Fruit fly (Drosophila melanogaster) whole organism, prepupa: Measurements from ENCODE around the gene CG34149.

Experiments
- Blimp-1 ChIP-seq: fragments of 200-800 bp; sonication (Bioruptor generic); optimal IDR thresholded peaks from 3 replicates; lab custom pipeline; 2017; ENCODE audit warnings: missing biosample characterization, missing genetic modification characterization, mild to moderate bottlenecking, moderate library complexity, missing genetic modification reagents
- CG10669 ChIP-seq: fragments of 200-800 bp; sonication (Bioruptor generic); optimal IDR thresholded peaks from 3 replicates; lab custom pipeline; 2018; ENCODE audit warnings: missing biosample characterization, mild to moderate bottlenecking, missing genetic modification characterization, moderate library complexity
- CG11294 ChIP-seq: fragments of 200-800 bp; sonication (Bioruptor generic); IDR thresholded peaks from 2 replicates; pipeline ENCODE4 v1.3.6; 2022; ENCODE audit warnings: missing biosample characterization, missing genetic modification characterization
- CG1621 ChIP-seq: fragments of 200-800 bp; sonication (Bioruptor generic); optimal IDR thresholded peaks from 3 replicates; lab custom pipeline; 2018; ENCODE audit warnings: missing biosample characterization, mild to moderate bottlenecking, missing genetic modification characterization
- CG31627 ChIP-seq: fragments of 200-800 bp; sonication (Bioruptor generic); optimal IDR thresholded peaks from 3 replicates; lab custom pipeline; 2016; ENCODE audit warnings: missing biosample characterization, missing genetic modification characterization
- CG32006 ChIP-seq: fragments of 200-800 bp; sonication (Bioruptor generic); optimal IDR thresholded peaks from 3 replicates; lab custom pipeline; 2017; ENCODE audit warnings: missing biosample characterization, mild to moderate bottlenecking, missing genetic modification characterization
- CG6792 ChIP-seq: fragments of 200-800 bp; sonication (Bioruptor generic); optimal IDR thresholded peaks from 3 replicates; lab custom pipeline; 2016; ENCODE audit warnings: missing biosample characterization, missing genetic modification characterization
- CG6854 ChIP-seq: fragments of 200-800 bp; sonication (Bioruptor generic); optimal IDR thresholded peaks from 2 replicates; lab custom pipeline; 2017; ENCODE audit warnings: missing biosample characterization, mild to moderate bottlenecking, missing genetic modification characterization
- CG8319 ChIP-seq: fragments of 200-800 bp; sonication (Bioruptor generic); optimal IDR thresholded peaks from 3 replicates; lab custom pipeline; 2016; ENCODE audit warnings: missing biosample characterization, missing genetic modification characterization
- CG8632 ChIP-seq: fragments of 200-800 bp; sonication (Bioruptor generic); optimal IDR thresholded peaks from 3 replicates; lab custom pipeline; 2016; ENCODE audit warnings: missing biosample characterization, missing genetic modification characterization
- CG9139 ChIP-seq: fragments of 200-800 bp; sonication (Bioruptor generic); optimal IDR thresholded peaks from 3 replicates; lab custom pipeline; 2017; ENCODE audit warnings: missing biosample characterization, mild to moderate bottlenecking, missing genetic modification characterization
- Eip93F ChIP-seq: fragments of 200-800 bp; sonication (Bioruptor generic); optimal IDR thresholded peaks from 2 replicates; lab custom pipeline; 2016; ENCODE audit warnings: missing biosample characterization, mild to moderate bottlenecking, missing genetic modification characterization
- Ets21C ChIP-seq: fragments of 200-800 bp; sonication (Bioruptor generic); optimal IDR thresholded peaks from 3 replicates; lab custom pipeline; 2016; ENCODE audit warnings: missing biosample characterization, missing genetic modification characterization
- Ets96B ChIP-seq: fragments of 200-800 bp; optimal IDR thresholded peaks from 2 replicates; lab custom pipeline; 2019; ENCODE audit warnings: missing biosample characterization, mild to moderate bottlenecking, missing genetic modification characterization, moderate library complexity
- Gug ChIP-seq: fragments of 200-800 bp; sonication (Bioruptor generic); IDR thresholded peaks from 2 replicates; pipeline ENCODE4 v1.3.6; 2022; ENCODE audit warnings: missing biosample characterization, missing genetic modification characterization
- Hr38 ChIP-seq: sonication (Bioruptor generic); optimal IDR thresholded peaks from 2 replicates; lab custom pipeline; 2016; ENCODE audit warnings: missing biosample characterization, missing genetic modification characterization
- Hr4 ChIP-seq: fragments of 200-800 bp; sonication (Bioruptor generic); optimal IDR thresholded peaks from 3 replicates; lab custom pipeline; 2016; ENCODE audit warnings: missing biosample characterization, missing genetic modification characterization
- Met ChIP-seq: fragments of 200-800 bp; sonication (Bioruptor generic); optimal IDR thresholded peaks from 3 replicates; lab custom pipeline; 2016; ENCODE audit warnings: missing biosample characterization, missing genetic modification characterization
- Smox ChIP-seq: fragments of 200-800 bp; sonication (Bioruptor generic); optimal IDR thresholded peaks from 3 replicates; lab custom pipeline; 2016; ENCODE audit warnings: missing biosample characterization, missing genetic modification characterization
- Sox102F ChIP-seq: fragments of 200-800 bp; sonication (Bioruptor generic); optimal IDR thresholded peaks from 2 replicates; lab custom pipeline; 2016; ENCODE audit warnings: missing biosample characterization, mild to moderate bottlenecking, missing genetic modification characterization
- Sox15 ChIP-seq: fragments of 200-800 bp; sonication (Bioruptor generic); optimal IDR thresholded peaks from 3 replicates; lab custom pipeline; 2016; ENCODE audit warnings: missing biosample characterization, missing genetic modification characterization
- acj6 ChIP-seq: fragments of 200-800 bp; sonication (Bioruptor generic); optimal IDR thresholded peaks from 3 replicates; lab custom pipeline; 2016; ENCODE audit warnings: missing biosample characterization, missing genetic modification characterization
- cyc ChIP-seq: fragments of 200-800 bp; sonication (Bioruptor generic); optimal IDR thresholded peaks from 3 replicates; lab custom pipeline; 2016; ENCODE audit warnings: missing biosample characterization, missing genetic modification characterization
- dsx ChIP-seq: fragments of 200-800 bp; optimal IDR thresholded peaks from 3 replicates; lab custom pipeline; 2019; ENCODE audit warnings: missing biosample characterization, mild to moderate bottlenecking, missing genetic modification characterization, moderate library complexity; ENCODE audit not compliant: poor library complexity, severe bottlenecking
- eg ChIP-seq: fragments of 200-800 bp; sonication (Bioruptor generic); IDR thresholded peaks from 3 replicates; pipeline ENCODE4 v1.3.6; 2022; ENCODE audit warnings: missing biosample characterization, missing genetic modification characterization
- esn ChIP-seq: fragments of 200-800 bp; sonication (Bioruptor generic); optimal IDR thresholded peaks from 2 replicates; lab custom pipeline; 2016; ENCODE audit warnings: missing biosample characterization, mild to moderate bottlenecking, missing genetic modification characterization, moderate library complexity
- fd59A ChIP-seq: fragments of 200-800 bp; sonication (Bioruptor generic); optimal IDR thresholded peaks from 2 replicates; lab custom pipeline; 2017; ENCODE audit warnings: missing biosample characterization, mild to moderate bottlenecking, missing genetic modification characterization, missing genetic modification reagents
- fd85E ChIP-seq: fragments of 200-800 bp; sonication (Bioruptor generic); optimal IDR thresholded peaks from 3 replicates; lab custom pipeline; 2016; ENCODE audit warnings: missing biosample characterization, missing genetic modification characterization
- fkh ChIP-seq: fragments of 200-800 bp; sonication (Bioruptor generic); optimal IDR thresholded peaks from 3 replicates; lab custom pipeline; 2017; ENCODE audit warnings: missing biosample characterization, mild to moderate bottlenecking, missing genetic modification characterization, moderate library complexity
- lz ChIP-seq: fragments of 200-800 bp; sonication (Bioruptor generic); optimal IDR thresholded peaks from 3 replicates; lab custom pipeline; 2016; ENCODE audit warnings: missing biosample characterization, missing genetic modification characterization
- net ChIP-seq: fragments of 200-800 bp; sonication (Bioruptor generic); optimal IDR thresholded peaks from 3 replicates; lab custom pipeline; 2016; ENCODE audit warnings: missing biosample characterization, missing genetic modification characterization
- salr ChIP-seq, 2 experiments: fragments of 200-800 bp; sonication (Bioruptor generic); optimal IDR thresholded peaks; 3 replicates each; lab custom pipeline; 2016 to 2018; ENCODE audit warnings: missing biosample characterization in 2 of 2, missing genetic modification characterization in 2 of 2, mild to moderate bottlenecking in 1 of 2
- svp ChIP-seq: fragments of 200-800 bp; sonication (Bioruptor generic); peaks from one replicate; lab custom pipeline; 2016; ENCODE audit warnings: missing biosample characterization, missing genetic modification characterization
- vri ChIP-seq: fragments of 200-800 bp; sonication (Bioruptor generic); optimal IDR thresholded peaks from 3 replicates; lab custom pipeline; 2016; ENCODE audit warnings: missing biosample characterization, mild to moderate bottlenecking, missing genetic modification characterization

The CG34149 gene

dm6 chr3R:22368777-22369214, 11.1 kb upstream of the CG34149 start (continued):
- peak; percentile 51 for TF ChIP-seq lz (GFP tag; lab: Kevin White, UChicago)
- TF ChIP-seq CG6792 = peak; percentile 56
- TF ChIP-seq Eip93F (GFP tag; lab: Kevin White, UChicago) = peak; percentile 36
- TF ChIP-seq salr (GFP tag; optimal IDR thresholded peaks at IDR 0.05; lab: Kevin White, UChicago) = no peak
- no peak for TF ChIP-seq Smox (GFP tag; lab: Kevin White, UChicago)
- peak; percentile 72 for TF ChIP-seq acj6 (GFP tag; lab: Kevin White, UChicago)
- TF ChIP-seq Sox102F = peak; percentile 74
- peak; percentile 89 for TF ChIP-seq eg (GFP tag; lab: Robert Waterston, UW)
- TF ChIP-seq svp (GFP tag; lab: Kevin White, UChicago) = peak; percentile 66
- TF ChIP-seq dsx (GFP tag; lab: Kevin White, UChicago) = peak; percentile 5
- peak; percentile 52 for TF ChIP-seq CG8632 (GFP tag; lab: Kevin White, UChicago)
- TF ChIP-seq, all 60 proteins: peak for 43

- no peak for TF ChIP-seq CG31627 (GFP tag; lab: Kevin White, UChicago)
- TF ChIP-seq salr (GFP tag; optimal IDR thresholded peaks at IDR 0.05; lab: Kevin White, UChicago) = no peak
- TF ChIP-seq Ets96B (tag; lab: Kevin White, UChicago) = no peak
- TF ChIP-seq acj6 (GFP tag; lab: Kevin White, UChicago) = no peak
- TF ChIP-seq Smox (GFP tag; lab: Kevin White, UChicago) = no peak
- TF ChIP-seq CG32006 (GFP tag; lab: Kevin White, UChicago) = no peak
- TF ChIP-seq Blimp-1 (GFP tag; lab: Kevin White, UChicago) = no peak
- no peak for TF ChIP-seq Hr4 (GFP tag; lab: Kevin White, UChicago)
- TF ChIP-seq fd59A (GFP tag; lab: Kevin White, UChicago) = no peak
- no peak for TF ChIP-seq Gug (GFP tag; lab: Robert Waterston, UW)
- TF ChIP-seq CG1621 (tag; lab: Kevin White, UChicago) = no peak
- no peak for TF ChIP-seq CG6792
- no peak for TF ChIP-seq CG8319 (GFP tag; lab: Kevin White, UChicago)
- no peak for TF ChIP-seq fkh (GFP tag; lab: Kevin White, UChicago)
These were observed 7.4 kb upstream of the CG34149 start, which contains the start of gene CG7069 for dm6 chr3R:22372535-22372934. Gene CG7069 (plus strand): TSS chr3R:22372835.

dm6 chr3R:22375674-22376073, 4.3 kb upstream of the CG34149 start, which contains the start of gene CG18596:
Gene CG18596 (plus strand): TSS chr3R:22375923.
- TF ChIP-seq Blimp-1 (GFP tag; lab: Kevin White, UChicago) (no peak), Hr38 (GFP tag; lab: Kevin White, UChicago) (no peak), svp (GFP tag; lab: Kevin White, UChicago) (no peak), esn (GFP tag; lab: Kevin White, UChicago) (no peak), CG11294 (GFP tag; lab: Robert Waterston, UW) (no peak), Eip93F (GFP tag; lab: Kevin White, UChicago) (no peak)

dm6 chr3R:22381077-22381476, 1.1 kb downstream of the CG34149 start, which contains the start of gene CG43342:
Gene CG43342 (plus strand): TSS chr3R:22381340.
- TF ChIP-seq fkh (GFP tag; lab: Kevin White, UChicago) = peak; percentile 64
- no peak for TF ChIP-seq Met (GFP tag; lab: Kevin White, UChicago)

- TF ChIP-seq net (GFP tag; lab: Kevin White, UChicago) (no peak), Ets21C (GFP tag; lab: Kevin White, UChicago) (no peak), Hr4 (GFP tag; lab: Kevin White, UChicago) (no peak), Sox15 (no peak), cyc (GFP tag; lab: Kevin White, UChicago) (no peak), salr (GFP tag; optimal IDR thresholded peaks at IDR 0.05; lab: Kevin White, UChicago) (no peak), fd85E (no peak), lz (GFP tag; lab: Kevin White, UChicago) (no peak), vri (GFP tag; lab: Kevin White, UChicago) (no peak), CG6854 (GFP tag; lab: Kevin White, UChicago) (no peak), CG10669 (GFP tag; lab: Kevin White, UChicago) (no peak), CG9139 (no peak)
- TF ChIP-seq, all 60 proteins: peak for 0
These were observed 1.8 kb downstream of the CG34149 start, which contains the start of gene Gpdh3 for dm6 chr3R:22381735-22382134. Gene Gpdh3 (plus strand): TSS chr3R:22382035.
